Worm (Caenorhabditis elegans): ENCODE data around the gene odr-8.

- TF ChIP-seq ceh-82 (tag; optimal IDR thresholded peaks at IDR 0.05) (no peak), mep-1 (tag; optimal IDR thresholded peaks at IDR 0.05) (no peak), lin-13 (GFP tag; optimal IDR thresholded peaks at IDR 0.05) (no peak), snpc-4 (tag; optimal IDR thresholded peaks at IDR 0.05) (peak; percentile 12), aha-1 (tag) (no peak), spr-3 (GFP tag; optimal IDR thresholded peaks at IDR 0.05) (no peak), nhr-25 (tag; optimal IDR thresholded peaks at IDR 0.05; ENCODE audit: borderline replicate concordance, insufficient read depth) (no peak), unc-39 (tag; optimal IDR thresholded peaks at IDR 0.05) (no peak), nhr-10 (tag; optimal IDR thresholded peaks at IDR 0.05) (no peak), pqm-1 (tag; optimal IDR thresholded peaks at IDR 0.05) (no peak), lin-38 (GFP tag; IDR thresholded peaks at IDR 0.05) (peak; percentile 74), R02D3.7 (tag; optimal IDR thresholded peaks at IDR 0.05) (no peak), lin-39 (tag; optimal IDR thresholded peaks at IDR 0.05) (no peak)
These were observed 49.3 kb upstream of the odr-8 start, which contains the start of the genes cest-5.1 and C01B10.9 for ce11 chrIV:6631704-6632272.
